Fruit fly (Drosophila melanogaster) whole organism, wandering third instar larva: Measurements from ENCODE around the gene SmD1.

Experiments
- Abd-B ChIP-seq: fragments of >200 bp; optimal IDR thresholded peaks from 2 replicates; lab custom pipeline; 2017; ENCODE audit warnings: missing biosample characterization, missing genetic modification characterization
- CG32264 ChIP-seq: fragments of 200-800 bp; sonication (Bioruptor generic); optimal IDR thresholded peaks from 2 replicates; lab custom pipeline; 2016; ENCODE audit warnings: missing biosample characterization, missing genetic modification characterization
- CG9705 ChIP-seq: fragments of 200-800 bp; sonication (Bioruptor generic); optimal IDR thresholded peaks from 2 replicates; lab custom pipeline; 2018; ENCODE audit warnings: missing biosample characterization, mild to moderate bottlenecking, missing genetic modification characterization
- CrebA ChIP-seq: fragments of 200-800 bp; sonication (Bioruptor generic); optimal IDR thresholded peaks from 2 replicates; lab custom pipeline; 2016; ENCODE audit warnings: missing biosample characterization, mild to moderate bottlenecking, missing genetic modification characterization, borderline replicate concordance
- Dfd ChIP-seq: fragments of >200 bp; optimal IDR thresholded peaks from 2 replicates; lab custom pipeline; 2017; ENCODE audit warnings: missing biosample characterization, missing genetic modification characterization
- Dif ChIP-seq: fragments of 200-275, 200-300 bp; sonication (Bioruptor generic); optimal IDR thresholded peaks from 2 replicates; lab custom pipeline; 2018; ENCODE audit warnings: missing biosample characterization, missing genetic modification characterization; ENCODE audit not compliant: partially characterized antibody
- GATAd ChIP-seq: sonication (Bioruptor generic); optimal IDR thresholded peaks from 2 replicates; lab custom pipeline; 2016; ENCODE audit warnings: missing biosample characterization, missing genetic modification characterization
- HLH106 ChIP-seq: fragments of 200-800 bp; optimal IDR thresholded peaks from 3 replicates; lab custom pipeline; 2019; ENCODE audit warnings: missing biosample characterization, mild to moderate bottlenecking, missing genetic modification characterization, moderate library complexity
- Hnf4 ChIP-seq: fragments of 200-800 bp; sonication (Bioruptor generic); optimal IDR thresholded peaks from 2 replicates; lab custom pipeline; 2016; ENCODE audit warnings: missing biosample characterization, mild to moderate bottlenecking, missing genetic modification characterization
- Hr78 ChIP-seq: fragments of >200 bp; optimal IDR thresholded peaks from 2 replicates; lab custom pipeline; 2017; ENCODE audit warnings: missing biosample characterization, missing genetic modification characterization
- Hr83 ChIP-seq: fragments of 200-300 bp; sonication (Bioruptor generic); optimal IDR thresholded peaks from 2 replicates; lab custom pipeline; 2016; ENCODE audit warnings: missing biosample characterization, mild to moderate bottlenecking, missing genetic modification characterization, moderate library complexity; ENCODE audit not compliant: poor library complexity, severe bottlenecking
- Jra ChIP-seq: sonication (Bioruptor generic); optimal IDR thresholded peaks from 2 replicates; lab custom pipeline; 2016; ENCODE audit warnings: missing biosample characterization, missing genetic modification characterization
- Mio ChIP-seq: sonication (Bioruptor generic); optimal IDR thresholded peaks from 2 replicates; lab custom pipeline; 2016; ENCODE audit warnings: missing biosample characterization, missing genetic modification characterization
- Myc ChIP-seq: fragments of >200 bp; optimal IDR thresholded peaks from 2 replicates; lab custom pipeline; 2017
- N ChIP-seq: fragments of >200 bp; optimal IDR thresholded peaks from 2 replicates; lab custom pipeline; 2018; ENCODE audit warnings: missing biosample characterization, missing external identifiers, missing genetic modification characterization
- OdsH ChIP-seq: fragments of 200-800 bp; sonication (Bioruptor generic); optimal IDR thresholded peaks from 2 replicates; lab custom pipeline; 2016; ENCODE audit warnings: missing biosample characterization, mild to moderate bottlenecking, missing genetic modification characterization
- Rel ChIP-seq, 2 experiments: fragments of 200-800 bp; sonication (Bioruptor generic) in 1 of 2; optimal IDR thresholded peaks; 2 replicates in 1 of 2; 3 replicates in 1 of 2; lab custom pipeline; 2016 to 2019; ENCODE audit warnings: mild to moderate bottlenecking in 2 of 2, missing biosample characterization in 2 of 2, missing genetic modification characterization in 2 of 2, moderate library complexity in 1 of 2
- Sp1 ChIP-seq: fragments of 200-800 bp; sonication (Bioruptor generic); optimal IDR thresholded peaks from 3 replicates; lab custom pipeline; 2019; ENCODE audit warnings: missing biosample characterization, mild to moderate bottlenecking, missing genetic modification characterization, moderate library complexity
- Vsx2 ChIP-seq: fragments of 200-300, 225-300 bp; sonication (Bioruptor generic); optimal IDR thresholded peaks from 2 replicates; lab custom pipeline; 2018; ENCODE audit warnings: missing biosample characterization, missing genetic modification characterization; ENCODE audit not compliant: partially characterized antibody
- br ChIP-seq: fragments of 200-800 bp; sonication (Bioruptor generic); optimal IDR thresholded peaks from 2 replicates; lab custom pipeline; 2016; ENCODE audit warnings: missing biosample characterization, missing genetic modification characterization
- brk ChIP-seq: fragments of 200-800 bp; sonication (Bioruptor generic); optimal IDR thresholded peaks from 2 replicates; lab custom pipeline; 2016; ENCODE audit warnings: missing biosample characterization, mild to moderate bottlenecking, missing genetic modification characterization
- dl ChIP-seq, 2 experiments: fragments of 175-275, 200-275 bp in 1 of 2; fragments of 200-275 bp in 1 of 2; sonication (Bioruptor generic); optimal IDR thresholded peaks; lab custom pipeline; 2018; ENCODE audit warnings: mild to moderate bottlenecking in 2 of 2, missing biosample characterization in 2 of 2, missing genetic modification characterization in 2 of 2, moderate library complexity in 2 of 2; ENCODE audit not compliant: partially characterized antibody in 2 of 2, insufficient read depth in 1 of 2
- dmrt93B ChIP-seq: fragments of 200-800 bp; sonication (Bioruptor generic); optimal IDR thresholded peaks from 2 replicates; lab custom pipeline; 2018; ENCODE audit warnings: missing biosample characterization, mild to moderate bottlenecking, missing genetic modification characterization
- dsf ChIP-seq: sonication (Bioruptor generic); optimal IDR thresholded peaks from 2 replicates; lab custom pipeline; 2016; ENCODE audit warnings: missing biosample characterization, missing genetic modification characterization, borderline replicate concordance
- ey ChIP-seq: fragments of 200-800 bp; sonication (Bioruptor generic); optimal IDR thresholded peaks from 2 replicates; lab custom pipeline; 2016; ENCODE audit warnings: missing biosample characterization, missing genetic modification characterization
- foxo ChIP-seq, 2 experiments: fragments of 200-800 bp; sonication (Bioruptor generic); optimal IDR thresholded peaks; 2 replicates in 1 of 2; 3 replicates in 1 of 2; lab custom pipeline; 2016 to 2017; ENCODE audit warnings: missing biosample characterization in 2 of 2, missing genetic modification characterization in 2 of 2
- fru ChIP-seq: fragments of 200-800 bp; sonication (Bioruptor generic); optimal IDR thresholded peaks from 3 replicates; lab custom pipeline; 2016; ENCODE audit warnings: missing biosample characterization, mild to moderate bottlenecking, missing genetic modification characterization
- h ChIP-seq: fragments of 200-800 bp; sonication (Bioruptor generic); optimal IDR thresholded peaks from 3 replicates; lab custom pipeline; 2016; ENCODE audit warnings: missing biosample characterization, mild to moderate bottlenecking, missing genetic modification characterization
- jim ChIP-seq: fragments of 175-275, 200-325 bp; sonication (Bioruptor generic); optimal IDR thresholded peaks from 2 replicates; lab custom pipeline; 2016; ENCODE audit warnings: missing biosample characterization, mild to moderate bottlenecking, missing genetic modification characterization
- lola ChIP-seq: fragments of >200 bp; optimal IDR thresholded peaks from 2 replicates; lab custom pipeline; 2017; ENCODE audit warnings: missing biosample characterization, missing genetic modification characterization
- psq ChIP-seq: fragments of 200-800 bp; sonication (Bioruptor generic); optimal IDR thresholded peaks from 3 replicates; lab custom pipeline; 2017; ENCODE audit warnings: missing biosample characterization, mild to moderate bottlenecking, missing genetic modification characterization, moderate library complexity
- rgr ChIP-seq: fragments of 200-800 bp; sonication (Bioruptor generic); optimal IDR thresholded peaks from 3 replicates; lab custom pipeline; 2016; ENCODE audit warnings: missing biosample characterization, mild to moderate bottlenecking, missing genetic modification characterization
- sage ChIP-seq: fragments of 200-800 bp; sonication (Bioruptor generic); optimal IDR thresholded peaks from 2 replicates; lab custom pipeline; 2016; ENCODE audit warnings: missing biosample characterization, mild to moderate bottlenecking, missing genetic modification characterization
- sv ChIP-seq: fragments of 200-800 bp; sonication (Bioruptor generic); optimal IDR thresholded peaks from 3 replicates; lab custom pipeline; 2016; ENCODE audit warnings: missing biosample characterization, missing genetic modification characterization
- tai ChIP-seq: sonication (Bioruptor generic); optimal IDR thresholded peaks from 2 replicates; lab custom pipeline; 2016; ENCODE audit warnings: missing biosample characterization, missing genetic modification characterization
- usp ChIP-seq: fragments of >200 bp; optimal IDR thresholded peaks from 2 replicates; lab custom pipeline; 2017; ENCODE audit warnings: missing biosample characterization, missing genetic modification characterization
- woc ChIP-seq: sonication (Bioruptor generic); optimal IDR thresholded peaks from 2 replicates; lab custom pipeline; 2016; ENCODE audit warnings: missing biosample characterization, mild to moderate bottlenecking, missing genetic modification characterization

Gene SmD1

dm6 chr3L:12729601-12730000 is 4.8 kb downstream of the SmD1 start:
- TF ChIP-seq CG32264 (GFP tag; lab: Kevin White, UChicago) = no peak
- no peak for TF ChIP-seq Jra (GFP tag; lab: Kevin White, UChicago)
- no peak for TF ChIP-seq Vsx2 (GFP tag; lab: Kevin White, UChicago)
- TF ChIP-seq fru (GFP tag; lab: Kevin White, UChicago) = no peak
- TF ChIP-seq rgr (GFP tag; lab: Kevin White, UChicago) = no peak
- no peak for TF ChIP-seq Rel (GFP tag; optimal IDR thresholded peaks at IDR 0.05; lab: Kevin White, UChicago)
- TF ChIP-seq Rel (tag; optimal IDR thresholded peaks at IDR 0.05; lab: Kevin White, UChicago) = no peak
- no peak for TF ChIP-seq HLH106 (tag; lab: Kevin White, UChicago)
- TF ChIP-seq dmrt93B (GFP tag; lab: Kevin White, UChicago) = no peak
- no peak for TF ChIP-seq Dfd
- TF ChIP-seq, all 38 proteins: peak for 0

- TF ChIP-seq usp (GFP tag; lab: Kevin White, UChicago) (no peak), dmrt93B (GFP tag; lab: Kevin White, UChicago) (no peak), Hr78 (GFP tag; lab: Kevin White, UChicago) (no peak), CG9705 (GFP tag; lab: Kevin White, UChicago) (no peak), Hr83 (GFP tag; lab: Kevin White, UChicago) (no peak), sage (GFP tag; lab: Kevin White, UChicago) (no peak), brk (GFP tag; lab: Kevin White, UChicago) (no peak), jim (GFP tag; lab: Kevin White, UChicago) (no peak), fru (GFP tag; lab: Kevin White, UChicago) (no peak), Mio (no peak), foxo (GFP tag; optimal IDR thresholded peaks at IDR 0.05; lab: Kevin White, UChicago) (no peak), Abd-B (GFP tag; lab: Kevin White, UChicago) (no peak), lola (no peak), Sp1 (GFP tag; lab: Kevin White, UChicago) (no peak), Dif (GFP tag; lab: Kevin White, UChicago) (no peak), OdsH (GFP tag; lab: Kevin White, UChicago) (no peak), Hnf4 (GFP tag; lab: Kevin White, UChicago) (no peak)
Observed at dm6 chr3L:12727212-12727611, 7.2 kb downstream of the SmD1 start.

dm6 chr3L:12725749-12726148 is 8.7 kb downstream of the SmD1 start:
- TF ChIP-seq CrebA (GFP tag; lab: Kevin White, UChicago) = no peak
- TF ChIP-seq Dif (GFP tag; lab: Kevin White, UChicago) = no peak
- TF ChIP-seq lola = no peak
- TF ChIP-seq dl (GFP tag; optimal IDR thresholded peaks at IDR 0.05; lab: Kevin White, UChicago; ENCODE audit: insufficient read depth in 1 of 2, partially characterized antibody in 2 of 2) = no peak
- peak; percentile 20 for TF ChIP-seq Sp1 (GFP tag; lab: Kevin White, UChicago)
- TF ChIP-seq Hnf4 (GFP tag; lab: Kevin White, UChicago) = peak; percentile 31
- TF ChIP-seq Hr83 (GFP tag; lab: Kevin White, UChicago) = no peak
- no peak for TF ChIP-seq Hr78 (GFP tag; lab: Kevin White, UChicago)
- TF ChIP-seq sv (GFP tag; lab: Kevin White, UChicago) = no peak
- TF ChIP-seq Abd-B (GFP tag; lab: Kevin White, UChicago) = no peak
- TF ChIP-seq N (GFP tag; lab: Kevin White, UChicago) = no peak
- no peak for TF ChIP-seq dsf
- TF ChIP-seq usp (GFP tag; lab: Kevin White, UChicago) = no peak
- peak; percentile 40 for TF ChIP-seq ey (GFP tag; lab: Kevin White, UChicago)
- TF ChIP-seq Dfd = no peak
- TF ChIP-seq fru (GFP tag; lab: Kevin White, UChicago) = peak; percentile 65
- TF ChIP-seq Vsx2 (GFP tag; lab: Kevin White, UChicago) = no peak
- TF ChIP-seq OdsH (GFP tag; lab: Kevin White, UChicago) = no peak
- TF ChIP-seq br (GFP tag; lab: Kevin White, UChicago) = no peak
- peak in 1 of 2 experiments; percentile 59 for TF ChIP-seq foxo (GFP tag; optimal IDR thresholded peaks at IDR 0.05; lab: Kevin White, UChicago)
- no peak for TF ChIP-seq woc (GFP tag; lab: Kevin White, UChicago)
- no peak for TF ChIP-seq Myc (lab: Kevin White, UChicago)
- TF ChIP-seq tai (GFP tag; lab: Kevin White, UChicago) = no peak
- no peak for TF ChIP-seq Jra (GFP tag; lab: Kevin White, UChicago)
- TF ChIP-seq brk (GFP tag; lab: Kevin White, UChicago) = peak; percentile 9
- no peak for TF ChIP-seq CG32264 (GFP tag; lab: Kevin White, UChicago)
- peak; percentile 15 for TF ChIP-seq sage (GFP tag; lab: Kevin White, UChicago)
- no peak for TF ChIP-seq Rel (GFP tag; optimal IDR thresholded peaks at IDR 0.05; lab: Kevin White, UChicago)
- no peak for TF ChIP-seq Rel (tag; optimal IDR thresholded peaks at IDR 0.05; lab: Kevin White, UChicago)
- peak; percentile 65 for TF ChIP-seq h
- TF ChIP-seq psq (GFP tag; lab: Kevin White, UChicago) = peak; percentile 35
- peak; percentile 33 for TF ChIP-seq HLH106 (tag; lab: Kevin White, UChicago)
- peak; percentile 28 for TF ChIP-seq dmrt93B (GFP tag; lab: Kevin White, UChicago)
- TF ChIP-seq Mio = no peak
- no peak for TF ChIP-seq GATAd (GFP tag; lab: Kevin White, UChicago)
- TF ChIP-seq jim (GFP tag; lab: Kevin White, UChicago) = no peak
- TF ChIP-seq rgr (GFP tag; lab: Kevin White, UChicago) = peak; percentile 6
